Worm (Caenorhabditis elegans) whole organism, young adult: ENCODE measurements around the gene grl-18.

Experiments used
- ama-1 ChIP-seq, 3 experiments: fragments of 150-350 bp in 1 of 3; sonication (generic microtip) in 2 of 3; optimal IDR thresholded peaks; 2 replicates each; lab custom pipeline; 2014 to 2018; ENCODE audit warnings: missing biosample characterization in 2 of 3, missing genetic modification characterization in 2 of 3, missing genetic modification reagents in 2 of 3
- bed-2 ChIP-seq: fragments of 200-800 bp; sonication (Bioruptor generic); IDR thresholded peaks from 2 replicates; pipeline ENCODE4 v1.3.6; 2022; ENCODE audit warnings: missing genetic modification reagents, missing genetic modification characterization, missing compliant biosample characterization
- cebp-2 ChIP-seq: fragments of 200-800 bp; sonication (Bioruptor generic); IDR thresholded peaks from 2 replicates; pipeline ENCODE4 v1.3.6; 2022; ENCODE audit warnings: missing genetic modification characterization, missing compliant biosample characterization
- ceh-79 ChIP-seq: sonication (generic microtip); optimal IDR thresholded peaks from 2 replicates; lab custom pipeline; 2017; ENCODE audit warnings: mild to moderate bottlenecking, missing genetic modification characterization, missing compliant biosample characterization
- lin-35 ChIP-seq, 3 experiments: fragments of 150-350 bp in 2 of 3; sonication (generic microtip) in 1 of 3; optimal IDR thresholded peaks; 2 replicates each; lab custom pipeline; 2014 to 2018; ENCODE audit warnings: missing biosample characterization in 3 of 3, missing genetic modification characterization in 3 of 3, missing genetic modification reagents in 3 of 3
- lin-54 ChIP-seq: fragments of 200-800 bp; sonication (Bioruptor generic); optimal IDR thresholded peaks from 2 replicates; lab custom pipeline; 2018; ENCODE audit warnings: mild to moderate bottlenecking, missing genetic modification characterization, missing compliant biosample characterization
- lsy-27 ChIP-seq: sonication (generic microtip); optimal IDR thresholded peaks from 2 replicates; lab custom pipeline; 2017; ENCODE audit warnings: missing genetic modification characterization, mild to moderate bottlenecking, missing compliant biosample characterization, antibody characterized with exemption, missing genotype, borderline replicate concordance; ENCODE audit not compliant: insufficient read depth
- nfya-2 ChIP-seq: fragments of 200-800 bp; sonication (Bioruptor generic); IDR thresholded peaks from 2 replicates; pipeline ENCODE4 v1.3.6; 2022; ENCODE audit warnings: missing genetic modification reagents, missing genetic modification characterization, missing compliant biosample characterization
- ztf-25 ChIP-seq: fragments of 200-800 bp; sonication (Bioruptor generic); IDR thresholded peaks from 2 replicates; pipeline ENCODE4 v1.3.6; 2022; ENCODE audit warnings: missing genetic modification reagents, missing genetic modification characterization, missing compliant biosample characterization

DNA sequence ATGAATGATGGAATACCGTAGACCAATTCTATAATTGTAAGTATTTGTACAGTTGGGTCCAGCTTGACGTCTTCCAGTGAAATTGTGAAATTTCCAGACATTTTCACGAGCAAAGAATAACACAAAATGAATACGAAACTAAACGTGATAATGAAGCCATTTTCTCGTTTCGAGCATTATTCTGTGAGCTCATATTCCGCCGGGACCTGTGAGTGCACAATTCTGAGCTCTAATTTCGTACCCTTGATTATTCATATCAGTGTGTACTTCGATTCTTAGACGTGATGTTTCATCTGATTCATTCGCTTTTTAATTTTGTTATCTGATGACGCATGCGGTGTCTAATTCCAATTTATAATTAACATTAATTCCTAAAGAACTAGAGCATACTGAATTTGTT lies 6.4 kb downstream of the grl-18 start, which contains the start of gene srg-66:
- TF ChIP-seq ama-1 (optimal IDR thresholded peaks at IDR 0.05; lab: Kevin White, UChicago) (no peak), ama-1 (GFP tag; optimal IDR thresholded peaks at IDR 0.05; lab: Kevin White, UChicago) (no peak), lin-35 (GFP tag; optimal IDR thresholded peaks at IDR 0.05; lab: Kevin White, UChicago) (no peak), bed-2 (no peak), cebp-2 (GFP tag; lab: Robert Waterston, UW) (no peak), lin-54 (GFP tag; lab: Kevin White, UChicago) (no peak), lsy-27 (no peak), ztf-25 (GFP tag; lab: Robert Waterston, UW) (no peak), ceh-79 (no peak), nfya-2 (GFP tag; lab: Robert Waterston, UW) (no peak)
